Worm (Caenorhabditis elegans): Measurements from ENCODE around the gene mct-5.

DNA sequence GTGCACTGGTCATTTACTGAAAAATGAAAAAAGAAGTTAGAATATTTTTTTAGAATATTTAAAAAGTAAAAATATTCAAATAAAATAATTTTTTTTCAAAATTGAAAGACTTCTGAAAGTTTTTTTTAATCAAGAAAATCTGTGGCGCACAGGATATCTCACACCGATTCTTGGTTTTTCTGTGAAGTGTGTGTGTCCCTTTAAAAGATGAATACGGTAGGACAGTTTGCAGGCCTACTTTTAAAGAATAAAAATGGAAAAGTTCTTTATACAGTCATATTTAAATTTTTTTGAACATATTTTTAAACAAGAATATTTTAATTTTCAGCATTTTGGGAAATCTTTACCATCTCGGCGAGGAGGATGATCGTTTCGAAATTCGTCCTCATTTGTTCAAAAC, at the start of gene mct-5:
- TF ChIP-seq nhr-42 (GFP tag; IDR thresholded peaks at IDR 0.05) (no peak), cey-2 (tag; optimal IDR thresholded peaks at IDR 0.05; ENCODE audit: borderline replicate concordance, insufficient read depth) (no peak), unc-62 (GFP tag; optimal IDR thresholded peaks at IDR 0.05 in 1 of 2) (no peak), unc-62 (tag; optimal IDR thresholded peaks at IDR 0.05) (no peak), lin-15B (tag; optimal IDR thresholded peaks at IDR 0.05) (no peak), nhr-77 (tag; optimal IDR thresholded peaks at IDR 0.05) (no peak)
